Worm (Caenorhabditis elegans) whole organism, L4 larva: ENCODE results near the gene spp-5.

Source experiments
- D1046.2 ChIP-seq: fragments of 200-800 bp; sonication (Bioruptor generic); IDR thresholded peaks from 2 replicates; pipeline ENCODE4 v1.3.6; 2022; ENCODE audit warnings: missing genetic modification characterization, missing compliant biosample characterization
- F26F4.8 ChIP-seq: fragments of 200-800 bp; sonication (Bioruptor generic); conservative IDR thresholded peaks from 2 replicates; pipeline ENCODE4 v1.3.6; 2022; ENCODE audit warnings: missing genetic modification characterization, missing compliant biosample characterization
- F44E2.7 ChIP-seq: fragments of 200-800 bp; sonication (Bioruptor generic); IDR thresholded peaks from 2 replicates; pipeline ENCODE4 v2.1.2; 2022; ENCODE audit warnings: missing genetic modification characterization, missing compliant biosample characterization
- F49E8.2 ChIP-seq: sonication (generic microtip); optimal IDR thresholded peaks from 2 replicates; lab custom pipeline; 2016; ENCODE audit warnings: missing compliant biosample characterization, mild to moderate bottlenecking, missing genetic modification characterization, borderline replicate concordance
- T26A8.4 ChIP-seq: fragments of 200-800 bp; sonication (Bioruptor generic); IDR thresholded peaks from 2 replicates; pipeline ENCODE4 v1.3.6; 2022; ENCODE audit warnings: missing genetic modification characterization, missing compliant biosample characterization
- Y105C5A.15 ChIP-seq: fragments of 200-800 bp; sonication (Bioruptor generic); IDR thresholded peaks from 2 replicates; pipeline ENCODE4 v1.3.6; 2022; ENCODE audit warnings: missing genetic modification characterization, missing compliant biosample characterization
- ZK337.2 ChIP-seq: fragments of 200-800 bp; sonication (Bioruptor generic); IDR thresholded peaks from 2 replicates; pipeline ENCODE4 v1.3.6; 2022; ENCODE audit warnings: missing genetic modification reagents, missing genetic modification characterization, missing compliant biosample characterization
- ZK546.5 ChIP-seq, 2 experiments: sonication (generic microtip); optimal IDR thresholded peaks; 2 replicates each; lab custom pipeline; 2017; ENCODE audit warnings: missing biosample characterization in 2 of 2, missing genetic modification characterization in 2 of 2
- aha-1 ChIP-seq: fragments of 150-350 bp; peaks from one replicate; lab custom pipeline; 2014; ENCODE audit warnings: missing biosample characterization, missing genetic modification characterization
- aly-2 ChIP-seq: sonication (generic microtip); optimal IDR thresholded peaks from 2 replicates; lab custom pipeline; 2018; ENCODE audit warnings: missing biosample characterization, missing genetic modification characterization
- ama-1 ChIP-seq: fragments of 150-350 bp; optimal IDR thresholded peaks from 2 replicates; lab custom pipeline; 2014; ENCODE audit warnings: inconsistent platforms, mixed read lengths
- arid-1 ChIP-seq: fragments of 200-800 bp; sonication (Bioruptor generic); conservative IDR thresholded peaks from 2 replicates; pipeline ENCODE4 v1.3.6; 2022; ENCODE audit warnings: missing genetic modification reagents, missing genetic modification characterization, missing compliant biosample characterization
- attf-4 ChIP-seq: sonication (generic microtip); optimal IDR thresholded peaks from 3 replicates; lab custom pipeline; 2017; ENCODE audit warnings: missing biosample characterization, missing genetic modification characterization
- ceh-20 ChIP-seq: fragments of 200-800 bp; sonication (Bioruptor generic); IDR thresholded peaks from 2 replicates; pipeline ENCODE4 v1.3.6; 2022; ENCODE audit warnings: missing genetic modification reagents, missing genetic modification characterization, missing compliant biosample characterization
- ceh-28 ChIP-seq: fragments of 150-350 bp; optimal IDR thresholded peaks from 2 replicates; lab custom pipeline; 2014; ENCODE audit warnings: missing biosample characterization, missing genetic modification reagents, missing genetic modification characterization
- ceh-82 ChIP-seq: sonication (generic microtip); optimal IDR thresholded peaks from 2 replicates; lab custom pipeline; 2017; ENCODE audit warnings: missing biosample characterization, missing genetic modification characterization
- ctbp-1 ChIP-seq: fragments of 200-800 bp; sonication (Bioruptor generic); IDR thresholded peaks from 2 replicates; pipeline ENCODE4 v1.3.6; 2022; ENCODE audit warnings: missing genetic modification reagents, missing genetic modification characterization, missing compliant biosample characterization
- daf-19 ChIP-seq: fragments of 200-800 bp; sonication (Bioruptor generic); conservative IDR thresholded peaks from 2 replicates; pipeline ENCODE4 v1.3.6; 2022; ENCODE audit warnings: missing genetic modification characterization, missing compliant biosample characterization
- dmd-6 ChIP-seq: fragments of 200-800 bp; sonication (Bioruptor generic); IDR thresholded peaks from 2 replicates; pipeline ENCODE4 v1.3.6; 2022; ENCODE audit warnings: missing genetic modification reagents, missing genetic modification characterization, missing compliant biosample characterization
- dmd-8 ChIP-seq: fragments of 200-800 bp; sonication (Bioruptor generic); IDR thresholded peaks from 2 replicates; pipeline ENCODE4 v1.3.6; 2022; ENCODE audit warnings: missing genetic modification characterization, missing compliant biosample characterization
- duxl-1 ChIP-seq: sonication (generic microtip); optimal IDR thresholded peaks from 2 replicates; lab custom pipeline; 2016; ENCODE audit warnings: mild to moderate bottlenecking, missing genetic modification characterization, moderate library complexity, missing compliant biosample characterization; ENCODE audit not compliant: poor library complexity
- egl-43 ChIP-seq: fragments of 200-800 bp; sonication (Bioruptor generic); IDR thresholded peaks from 2 replicates; pipeline ENCODE4 v1.3.6; 2022; ENCODE audit warnings: missing genetic modification reagents, missing genetic modification characterization, missing compliant biosample characterization
- fkh-10 ChIP-seq: fragments of 150-350 bp; optimal IDR thresholded peaks from 2 replicates; lab custom pipeline; 2014; ENCODE audit warnings: missing biosample characterization, missing genetic modification reagents, missing genetic modification characterization
- fos-1 ChIP-seq: fragments of 150-350 bp; optimal IDR thresholded peaks from 2 replicates; lab custom pipeline; 2014; ENCODE audit warnings: missing biosample characterization, missing genetic modification characterization
- gei-8 ChIP-seq: fragments of 200-800 bp; sonication (Bioruptor generic); optimal IDR thresholded peaks from 2 replicates; lab custom pipeline; 2018; ENCODE audit warnings: mild to moderate bottlenecking, missing genetic modification characterization, missing compliant biosample characterization
- hif-1 ChIP-seq, 2 experiments: sonication (generic microtip); optimal IDR thresholded peaks; 2 replicates each; lab custom pipeline; 2016 to 2017; ENCODE audit warnings: missing compliant biosample characterization in 2 of 2, missing genetic modification characterization in 2 of 2, missing genetic modification reagents in 2 of 2, missing genotype in 2 of 2, mild to moderate bottlenecking in 1 of 2
- hlh-30 ChIP-seq: sonication (generic microtip); optimal IDR thresholded peaks from 2 replicates; lab custom pipeline; 2017; ENCODE audit warnings: antibody characterized with exemption, mild to moderate bottlenecking, missing genetic modification characterization, missing compliant biosample characterization; ENCODE audit not compliant: insufficient read depth
- lin-15B ChIP-seq: fragments of 150-350 bp; sonication (generic microtip); optimal IDR thresholded peaks from 3 replicates; lab custom pipeline; 2014; ENCODE audit warnings: missing biosample characterization, missing genetic modification characterization
- lin-38 ChIP-seq: fragments of 200-800 bp; sonication (Bioruptor generic); IDR thresholded peaks from 2 replicates; pipeline ENCODE4 v1.3.6; 2022; ENCODE audit warnings: missing genetic modification reagents, missing genetic modification characterization, missing compliant biosample characterization
- lin-39 ChIP-seq: fragments of 150-350 bp; optimal IDR thresholded peaks from 2 replicates; lab custom pipeline; 2014; ENCODE audit warnings: missing biosample characterization, missing genetic modification reagents, missing genetic modification characterization
- madf-5 ChIP-seq, 2 experiments: fragments of 200-800 bp; sonication (Bioruptor generic); IDR thresholded peaks; 2 replicates each; pipeline ENCODE4 v1.3.6; 2022; ENCODE audit warnings: missing compliant biosample characterization in 2 of 2, missing genetic modification characterization in 2 of 2
- madf-9 ChIP-seq: fragments of 200-800 bp; sonication (Bioruptor generic); conservative IDR thresholded peaks from 2 replicates; pipeline ENCODE4 v1.3.6; 2022; ENCODE audit warnings: missing genetic modification reagents, missing genetic modification characterization, missing compliant biosample characterization
- mxl-2 ChIP-seq: fragments of 200-800 bp; sonication (Bioruptor generic); conservative IDR thresholded peaks from 2 replicates; pipeline ENCODE4 v1.3.6; 2022; ENCODE audit warnings: missing genetic modification reagents, missing genetic modification characterization, missing compliant biosample characterization
- mxl-3 ChIP-seq: fragments of 200-800 bp; sonication (Bioruptor generic); optimal IDR thresholded peaks from 2 replicates; lab custom pipeline; 2018; ENCODE audit warnings: mild to moderate bottlenecking, missing genetic modification characterization, missing compliant biosample characterization
- nhr-10 ChIP-seq: fragments of 150-350 bp; optimal IDR thresholded peaks from 2 replicates; lab custom pipeline; 2014; ENCODE audit warnings: missing biosample characterization, missing genetic modification characterization
- nhr-11 ChIP-seq: fragments of 150-350 bp; optimal IDR thresholded peaks from 2 replicates; lab custom pipeline; 2014; ENCODE audit warnings: missing biosample characterization, missing genetic modification characterization
- nhr-111 ChIP-seq: fragments of 200-800 bp; sonication (Bioruptor generic); optimal IDR thresholded peaks from 2 replicates; lab custom pipeline; 2018; ENCODE audit warnings: mild to moderate bottlenecking, missing genetic modification characterization, missing compliant biosample characterization
- nhr-28 ChIP-seq: fragments of 150-350 bp; optimal IDR thresholded peaks from 2 replicates; lab custom pipeline; 2014; ENCODE audit warnings: missing biosample characterization, missing genetic modification characterization
- nhr-41 ChIP-seq: fragments of 200-800 bp; sonication (Bioruptor generic); IDR thresholded peaks from 2 replicates; pipeline ENCODE4 v1.3.6; 2022; ENCODE audit warnings: missing genetic modification reagents, missing genetic modification characterization, missing compliant biosample characterization
- nhr-42 ChIP-seq: fragments of 200-800 bp; sonication (Bioruptor generic); IDR thresholded peaks from 2 replicates; pipeline ENCODE4 v1.3.6; 2022; ENCODE audit warnings: missing genetic modification characterization, missing compliant biosample characterization
- nhr-48 ChIP-seq: sonication (generic microtip); optimal IDR thresholded peaks from 2 replicates; lab custom pipeline; 2016; ENCODE audit warnings: mild to moderate bottlenecking, missing genetic modification characterization, missing compliant biosample characterization
- nhr-77 ChIP-seq: fragments of 150-350 bp; optimal IDR thresholded peaks from 2 replicates; lab custom pipeline; 2014; ENCODE audit warnings: missing biosample characterization, missing genetic modification characterization
- php-3 ChIP-seq: fragments of 200-800 bp; sonication (Bioruptor generic); IDR thresholded peaks from 2 replicates; pipeline ENCODE4 v1.3.6; 2022; ENCODE audit warnings: missing genetic modification reagents, missing genetic modification characterization, missing compliant biosample characterization
- pqm-1 ChIP-seq: sonication (generic microtip); optimal IDR thresholded peaks from 2 replicates; lab custom pipeline; 2017; ENCODE audit warnings: missing biosample characterization, missing genetic modification characterization
- snpc-1.2 ChIP-seq: fragments of 200-800 bp; sonication (Bioruptor generic); IDR thresholded peaks from 2 replicates; pipeline ENCODE4 v1.3.6; 2022; ENCODE audit warnings: missing genetic modification reagents, missing genetic modification characterization, missing compliant biosample characterization
- spr-1 ChIP-seq: sonication (generic microtip); optimal IDR thresholded peaks from 2 replicates; lab custom pipeline; 2016; ENCODE audit warnings: mild to moderate bottlenecking, missing genetic modification characterization, missing compliant biosample characterization
- tag-97 ChIP-seq: fragments of 200-800 bp; sonication (Bioruptor generic); IDR thresholded peaks from 2 replicates; pipeline ENCODE4 v1.3.6; 2022; ENCODE audit warnings: missing genetic modification characterization, missing compliant biosample characterization
- unc-130 ChIP-seq: sonication (generic microtip); optimal IDR thresholded peaks from 2 replicates; lab custom pipeline; 2016; ENCODE audit warnings: missing genetic modification reagents, missing genetic modification characterization, missing compliant biosample characterization
- unc-39 ChIP-seq: sonication (generic microtip); optimal IDR thresholded peaks from 2 replicates; lab custom pipeline; 2017; ENCODE audit warnings: missing biosample characterization, missing genetic modification characterization
- unc-62 ChIP-seq, 3 experiments: fragments of 150-350 bp in 1 of 3; sonication (generic microtip); optimal IDR thresholded peaks in 2 of 3; peaks in 1 of 3; 1 replicate in 1 of 3; 2 replicates in 2 of 3; lab custom pipeline; 2014 to 2017; ENCODE audit warnings: missing biosample characterization in 3 of 3, missing genetic modification characterization in 3 of 3, missing genetic modification reagents in 3 of 3, missing genotype in 1 of 3
- zag-1 ChIP-seq: fragments of 150-350 bp; optimal IDR thresholded peaks from 2 replicates; lab custom pipeline; 2014; ENCODE audit warnings: missing biosample characterization, missing genetic modification characterization

spp-5 gene

DNA sequence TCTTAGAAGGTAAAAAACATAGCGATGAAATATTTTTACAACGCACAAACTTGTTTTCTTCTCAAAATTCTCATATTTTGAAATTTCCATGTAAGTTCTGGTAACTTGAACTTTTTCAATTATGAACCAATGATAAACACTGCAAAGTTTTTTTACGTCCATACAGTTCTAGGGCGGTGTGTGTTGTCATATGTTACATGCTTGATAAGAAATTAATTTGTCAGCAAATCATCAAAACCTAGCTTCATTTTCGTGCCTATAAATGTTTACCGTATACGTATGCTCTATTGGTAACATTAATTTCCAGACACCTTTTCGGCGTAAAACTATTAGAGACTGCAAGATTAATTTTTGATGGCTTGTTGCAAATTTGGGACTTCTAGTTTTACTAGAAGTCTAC, 23.1 kb upstream of the spp-5 start (continued):
- TF ChIP-seq nhr-41 (GFP tag; lab: Robert Waterston, UW) (no peak), ctbp-1 (GFP tag; lab: Robert Waterston, UW) (no peak), fos-1 (tag; lab: Kevin White, UChicago) (no peak), nhr-28 (peak; percentile 63), ceh-82 (tag; lab: Kevin White, UChicago) (no peak), egl-43 (no peak), F44E2.7 (GFP tag; lab: Robert Waterston, UW) (no peak), zag-1 (no peak), tag-97 (GFP tag; lab: Robert Waterston, UW) (no peak), attf-4 (tag; lab: Kevin White, UChicago) (no peak), mxl-3 (GFP tag; lab: Kevin White, UChicago) (no peak), aly-2 (tag; lab: Kevin White, UChicago) (no peak), nhr-10 (tag; lab: Kevin White, UChicago) (no peak), D1046.2 (GFP tag; lab: Robert Waterston, UW) (no peak), dmd-8 (no peak), lin-38 (no peak), ZK546.5 (tag; optimal IDR thresholded peaks at IDR 0.05; lab: Kevin White, UChicago) (no peak), dmd-6 (GFP tag; lab: Robert Waterston, UW) (no peak), pqm-1 (tag; lab: Kevin White, UChicago) (peak; percentile 80), nhr-11 (tag; lab: Kevin White, UChicago) (no peak), nhr-42 (no peak), T26A8.4 (GFP tag; lab: Robert Waterston, UW) (no peak), fkh-10 (GFP tag; lab: Kevin White, UChicago) (no peak), unc-130 (GFP tag; lab: Kevin White, UChicago) (no peak), F26F4.8 (GFP tag; lab: Robert Waterston, UW) (no peak), madf-5 (GFP tag; IDR thresholded peaks at IDR 0.05; lab: Robert Waterston, UW) (no peak), hlh-30 (tag; lab: Kevin White, UChicago) (peak; percentile 8), Y105C5A.15 (GFP tag; lab: Robert Waterston, UW) (no peak), ZK337.2 (GFP tag; lab: Robert Waterston, UW) (no peak)

DNA sequence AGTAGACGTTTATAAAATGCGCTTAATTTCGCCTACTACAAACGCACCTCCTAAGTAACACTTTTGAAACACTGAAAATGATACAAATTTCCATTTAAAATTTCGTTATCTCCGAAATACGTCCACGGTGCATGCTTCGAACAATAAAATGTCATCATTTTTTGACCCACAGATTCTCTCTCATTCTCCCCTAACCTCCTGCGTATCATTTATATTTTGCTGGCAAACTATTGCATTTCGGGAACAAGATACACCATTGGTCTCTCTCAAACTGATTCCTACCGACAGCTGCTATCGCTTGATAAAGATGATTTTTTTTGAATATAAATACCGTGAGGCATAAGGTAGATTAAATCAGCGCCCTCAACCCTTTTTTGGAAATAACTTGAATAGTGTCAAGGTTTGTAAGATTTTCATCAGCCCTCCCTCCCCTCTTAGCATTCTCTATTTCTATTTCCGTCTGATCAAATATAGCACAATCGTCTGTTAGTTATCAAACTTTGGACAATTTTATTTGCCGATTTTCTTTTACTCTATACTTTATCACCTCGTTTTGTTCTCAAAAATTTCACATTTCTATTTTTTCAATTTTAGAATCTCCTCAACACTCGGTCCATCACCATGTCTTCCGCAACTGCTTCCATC, 20.9 kb upstream of the spp-5 start, which contains the start of gene C07D8.6:
Gene C07D8.6, plus strand, starts transcription at position 595 of the 645 bp plus-strand sequence.
- no peak for TF ChIP-seq F49E8.2 (tag; lab: Kevin White, UChicago)
- peak; percentile 82 for TF ChIP-seq mxl-3 (GFP tag; lab: Kevin White, UChicago)
- no peak for TF ChIP-seq spr-1 (tag; lab: Kevin White, UChicago)
- TF ChIP-seq fos-1 (tag; lab: Kevin White, UChicago) = no peak
- peak; percentile 58; the same call in 1 of the 2 replicates for TF ChIP-seq php-3 (GFP tag; lab: Robert Waterston, UW)
- no peak for TF ChIP-seq mxl-2 (GFP tag; lab: Robert Waterston, UW)
- peak in 1 of 2 experiments; percentile 28 for TF ChIP-seq unc-62 (GFP tag; optimal IDR thresholded peaks at IDR 0.05 in 1 of 2; lab: Kevin White, UChicago)
- no peak for TF ChIP-seq unc-62 (tag; optimal IDR thresholded peaks at IDR 0.05; lab: Kevin White, UChicago)
- TF ChIP-seq nhr-48 = peak; percentile 83
- no peak for TF ChIP-seq lin-39
- TF ChIP-seq gei-8 = no peak
- no peak for TF ChIP-seq nhr-111
- no peak for TF ChIP-seq hif-1 (tag; optimal IDR thresholded peaks at IDR 0.05; lab: Kevin White, UChicago)
- TF ChIP-seq arid-1 = no peak
- peak; percentile 96 for TF ChIP-seq aha-1 (tag; lab: Kevin White, UChicago)
- TF ChIP-seq lin-15B (tag; lab: Kevin White, UChicago) = no peak
- TF ChIP-seq unc-39 (tag; lab: Kevin White, UChicago) = no peak
- no peak for TF ChIP-seq snpc-1.2
- no peak for TF ChIP-seq ceh-28
- peak; percentile 36; the same call in 1 of the 2 replicates for TF ChIP-seq nhr-41 (GFP tag; lab: Robert Waterston, UW)
- no peak for TF ChIP-seq daf-19 (GFP tag; lab: Robert Waterston, UW)
- TF ChIP-seq ceh-20 (GFP tag; lab: Robert Waterston, UW) = no peak
- no peak for TF ChIP-seq duxl-1
- TF ChIP-seq ama-1 (lab: Kevin White, UChicago) = no peak
- TF ChIP-seq nhr-77 (tag; lab: Kevin White, UChicago) = peak; percentile 70
- no peak for TF ChIP-seq madf-9 (GFP tag; lab: Robert Waterston, UW)
